Worm (Caenorhabditis elegans) whole organism, L2 larva: ENCODE data around the gene magu-4.

Experiments used
- C34F6.9 ChIP-seq: fragments of 150-350 bp; optimal IDR thresholded peaks from 2 replicates; lab custom pipeline; 2014; ENCODE audit warnings: missing biosample characterization, missing genetic modification characterization
- Y55F3AM.14 ChIP-seq: fragments of 200-800 bp; sonication (Bioruptor generic); optimal IDR thresholded peaks from 2 replicates; lab custom pipeline; 2018; ENCODE audit warnings: mild to moderate bottlenecking, missing genetic modification characterization, missing compliant biosample characterization
- ZK546.5 ChIP-seq: sonication (generic microtip); optimal IDR thresholded peaks from 2 replicates; lab custom pipeline; 2017; ENCODE audit warnings: missing biosample characterization, missing genetic modification characterization
- alr-1 ChIP-seq: fragments of 150-350 bp; optimal IDR thresholded peaks from 2 replicates; lab custom pipeline; 2014; ENCODE audit warnings: missing biosample characterization, missing genetic modification characterization
- aly-2 ChIP-seq: fragments of 150-350 bp; optimal IDR thresholded peaks from 2 replicates; lab custom pipeline; 2014; ENCODE audit warnings: missing biosample characterization, missing genetic modification characterization
- ama-1 ChIP-seq: fragments of 150-350 bp; optimal IDR thresholded peaks from 2 replicates; lab custom pipeline; 2018; ENCODE audit warnings: inconsistent platforms
- blmp-1 ChIP-seq: sonication (generic microtip); optimal IDR thresholded peaks from 2 replicates; lab custom pipeline; 2017; ENCODE audit warnings: missing genetic modification characterization, mild to moderate bottlenecking, missing compliant biosample characterization, antibody characterized with exemption, moderate library complexity; ENCODE audit not compliant: insufficient read depth
- ceh-16 ChIP-seq: fragments of 150-350 bp; optimal IDR thresholded peaks from 2 replicates; lab custom pipeline; 2014; ENCODE audit warnings: missing biosample characterization, missing genetic modification characterization
- ceh-82 ChIP-seq: fragments of 150-350 bp; optimal IDR thresholded peaks from 2 replicates; lab custom pipeline; 2014; ENCODE audit warnings: missing biosample characterization, missing genetic modification characterization
- crh-2 ChIP-seq: sonication (generic microtip); optimal IDR thresholded peaks from 2 replicates; lab custom pipeline; 2017; ENCODE audit warnings: missing biosample characterization, missing genetic modification characterization
- egl-27 ChIP-seq: sonication (generic microtip); optimal IDR thresholded peaks from 3 replicates; lab custom pipeline; 2017; ENCODE audit warnings: missing biosample characterization, missing genetic modification reagents, missing genetic modification characterization
- elt-1 ChIP-seq: fragments of 150-350 bp; optimal IDR thresholded peaks from 2 replicates; lab custom pipeline; 2014; ENCODE audit warnings: missing biosample characterization, missing genetic modification characterization
- elt-3 ChIP-seq: sonication (generic microtip); optimal IDR thresholded peaks from 2 replicates; lab custom pipeline; 2017; ENCODE audit warnings: missing biosample characterization, missing genetic modification characterization
- fos-1 ChIP-seq: fragments of 150-350 bp; optimal IDR thresholded peaks from 2 replicates; lab custom pipeline; 2014; ENCODE audit warnings: missing biosample characterization, missing genetic modification characterization
- gmeb-1 ChIP-seq: fragments of 150-350 bp; optimal IDR thresholded peaks from 2 replicates; lab custom pipeline; 2014; ENCODE audit warnings: missing biosample characterization, missing genetic modification characterization
- lin-11 ChIP-seq: fragments of 150-350 bp; sonication (generic microtip); optimal IDR thresholded peaks from 2 replicates; lab custom pipeline; 2014; ENCODE audit warnings: missing biosample characterization, missing genetic modification characterization, inconsistent platforms, mixed read lengths
- lin-13 ChIP-seq: fragments of 150-350 bp; optimal IDR thresholded peaks from 2 replicates; lab custom pipeline; 2014; ENCODE audit warnings: missing biosample characterization, missing genetic modification reagents, missing genetic modification characterization
- lin-39 ChIP-seq: fragments of 150-350 bp; optimal IDR thresholded peaks from 2 replicates; lab custom pipeline; 2014; ENCODE audit warnings: missing biosample characterization, missing genetic modification reagents, missing genetic modification characterization
- lsy-2 ChIP-seq, 2 experiments: fragments of 150-350 bp in 1 of 2; sonication (generic microtip) in 1 of 2; optimal IDR thresholded peaks; 2 replicates each; lab custom pipeline; 2014 to 2017; ENCODE audit warnings: missing biosample characterization in 2 of 2, missing genetic modification characterization in 2 of 2
- mab-5 ChIP-seq: fragments of 150-350 bp; optimal IDR thresholded peaks from 2 replicates; lab custom pipeline; 2014; ENCODE audit warnings: missing biosample characterization, missing genetic modification characterization
- mbf-1 ChIP-seq: sonication (generic microtip); optimal IDR thresholded peaks from 2 replicates; lab custom pipeline; 2017; ENCODE audit warnings: missing biosample characterization, missing genetic modification characterization
- mdl-1 ChIP-seq, 2 experiments: fragments of 150-350 bp in 1 of 2; sonication (generic microtip) in 1 of 2; optimal IDR thresholded peaks; 2 replicates each; lab custom pipeline; 2017; ENCODE audit warnings: missing biosample characterization in 2 of 2, missing genetic modification characterization in 2 of 2
- nhr-10 ChIP-seq: sonication (generic microtip); optimal IDR thresholded peaks from 2 replicates; lab custom pipeline; 2017; ENCODE audit warnings: missing biosample characterization, missing genetic modification characterization
- nhr-12 ChIP-seq: fragments of 150-350 bp; optimal IDR thresholded peaks from 2 replicates; lab custom pipeline; 2014; ENCODE audit warnings: missing biosample characterization, missing genetic modification characterization
- nhr-129 ChIP-seq: fragments of 150-350 bp; optimal IDR thresholded peaks from 2 replicates; lab custom pipeline; 2014; ENCODE audit warnings: missing biosample characterization, missing genetic modification characterization
- nhr-21 ChIP-seq: fragments of 150-350 bp; optimal IDR thresholded peaks from 2 replicates; lab custom pipeline; 2014; ENCODE audit warnings: missing biosample characterization, missing genetic modification characterization
- nhr-23 ChIP-seq: fragments of 150-350 bp; optimal IDR thresholded peaks from 2 replicates; lab custom pipeline; 2014; ENCODE audit warnings: missing biosample characterization, missing genetic modification reagents, missing genetic modification characterization
- nhr-237 ChIP-seq: fragments of 150-350 bp; optimal IDR thresholded peaks from 2 replicates; lab custom pipeline; 2014; ENCODE audit warnings: missing biosample characterization, missing genetic modification characterization
- nhr-25 ChIP-seq: fragments of 150-350 bp; sonication (generic microtip); optimal IDR thresholded peaks from 3 replicates; lab custom pipeline; 2014; ENCODE audit warnings: missing biosample characterization, missing genetic modification characterization
- nhr-6 ChIP-seq: fragments of 150-350 bp; optimal IDR thresholded peaks from 2 replicates; lab custom pipeline; 2014; ENCODE audit warnings: missing biosample characterization, missing genetic modification characterization
- nhr-77 ChIP-seq: fragments of 150-350 bp; optimal IDR thresholded peaks from 2 replicates; lab custom pipeline; 2014; ENCODE audit warnings: missing biosample characterization, missing genetic modification characterization
- peb-1 ChIP-seq: fragments of 150-350 bp; optimal IDR thresholded peaks from 2 replicates; lab custom pipeline; 2014; ENCODE audit warnings: missing biosample characterization, missing genetic modification characterization
- sem-4 ChIP-seq: fragments of 150-350 bp; optimal IDR thresholded peaks from 2 replicates; lab custom pipeline; 2014; ENCODE audit warnings: missing biosample characterization, missing genetic modification reagents, missing genetic modification characterization
- skn-1 ChIP-seq: sonication (generic microtip); optimal IDR thresholded peaks from 2 replicates; lab custom pipeline; 2017; ENCODE audit warnings: missing biosample characterization, missing genetic modification characterization
- unc-55 ChIP-seq: fragments of 150-350 bp; sonication (generic microtip); optimal IDR thresholded peaks from 3 replicates; lab custom pipeline; 2014; ENCODE audit warnings: missing biosample characterization, missing genetic modification reagents, missing genetic modification characterization
- unc-62 ChIP-seq: fragments of 150-350 bp; optimal IDR thresholded peaks from 2 replicates; lab custom pipeline; 2014; ENCODE audit warnings: missing biosample characterization, missing genetic modification reagents, missing genetic modification characterization
- zag-1 ChIP-seq: fragments of 150-350 bp; optimal IDR thresholded peaks from 2 replicates; lab custom pipeline; 2014; ENCODE audit warnings: missing biosample characterization, missing genetic modification characterization
- ztf-4 ChIP-seq: fragments of 150-350 bp; optimal IDR thresholded peaks from 2 replicates; lab custom pipeline; 2014; ENCODE audit warnings: missing biosample characterization, missing genetic modification characterization

The magu-4 gene

DNA sequence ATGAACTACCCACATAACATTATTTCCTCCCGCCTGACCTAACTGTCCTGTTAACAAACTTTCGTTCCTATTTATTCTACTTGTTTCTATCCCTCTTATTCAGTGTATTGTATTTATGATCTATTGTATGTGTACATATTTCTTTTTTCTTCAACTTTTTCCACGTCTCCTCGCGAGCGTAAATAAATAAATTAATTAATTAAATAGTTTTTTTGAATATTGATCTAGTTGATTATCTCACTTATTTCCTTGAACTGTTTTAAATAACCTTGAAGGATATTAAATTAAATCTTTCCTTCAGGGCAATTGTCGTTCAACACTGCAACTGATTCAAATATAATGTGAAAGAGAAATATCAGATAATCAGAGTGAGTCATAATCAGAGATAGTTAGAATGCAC lies 33.3 kb downstream of the magu-4 start, which contains the start of gene frk-1:
Gene frk-1, plus strand, starts transcription at position 301 of the 400 bp plus-strand sequence.
- TF ChIP-seq alr-1 (tag; lab: Kevin White, UChicago) (no peak), nhr-23 (tag; lab: Kevin White, UChicago) (no peak), skn-1 (tag; lab: Kevin White, UChicago) (no peak), mbf-1 (tag; lab: Kevin White, UChicago) (no peak), crh-2 (tag; lab: Kevin White, UChicago) (no peak), sem-4 (tag; lab: Kevin White, UChicago) (no peak), Y55F3AM.14 (GFP tag; lab: Kevin White, UChicago) (no peak), nhr-21 (tag; lab: Kevin White, UChicago) (no peak), elt-3 (no peak), egl-27 (tag; lab: Kevin White, UChicago) (no peak), ZK546.5 (tag; lab: Kevin White, UChicago) (no peak)

ce11 chrIV:10046005-10046404 lies 36.5 kb downstream of the magu-4 start:
- TF ChIP-seq unc-55 (peak; percentile 54), nhr-129 (tag; lab: Kevin White, UChicago) (peak; percentile 10), nhr-237 (tag; lab: Kevin White, UChicago) (no peak), unc-62 (GFP tag; lab: Kevin White, UChicago) (no peak), ama-1 (lab: Kevin White, UChicago) (no peak), ztf-4 (tag; lab: Kevin White, UChicago) (no peak)

ce11 chrIV:10047108-10047507 lies 37.6 kb downstream of the magu-4 start, which contains the start of gene T04B2.3:
T04B2.3 (plus strand) TSS chrIV:10047408.
- no peak for TF ChIP-seq peb-1
- no peak for TF ChIP-seq nhr-6 (tag; lab: Kevin White, UChicago)
- no peak for TF ChIP-seq ama-1 (lab: Kevin White, UChicago)
- no peak for TF ChIP-seq ceh-16 (tag; lab: Kevin White, UChicago)
- no peak for TF ChIP-seq ceh-82
- no peak for TF ChIP-seq unc-55
- no peak for TF ChIP-seq lin-39 (tag; lab: Kevin White, UChicago)
- TF ChIP-seq nhr-25 (tag; lab: Kevin White, UChicago), result no peak
- no peak for TF ChIP-seq zag-1
- no peak for TF ChIP-seq egl-27 (tag; lab: Kevin White, UChicago)
- no peak for TF ChIP-seq lsy-2 (tag; optimal IDR thresholded peaks at IDR 0.05; lab: Kevin White, UChicago)
- TF ChIP-seq nhr-12 (tag; lab: Kevin White, UChicago), result no peak

- TF ChIP-seq nhr-129 (tag; lab: Kevin White, UChicago) (peak; percentile 27), fos-1 (tag; lab: Kevin White, UChicago) (no peak)
Measured at ce11 chrIV:10048268-10048667, 38.7 kb downstream of the magu-4 start.

- TF ChIP-seq lin-13 (GFP tag; lab: Kevin White, UChicago), result no peak
- TF ChIP-seq lin-39 (tag; lab: Kevin White, UChicago), result no peak
- TF ChIP-seq ceh-16 (tag; lab: Kevin White, UChicago), result no peak
- no peak for TF ChIP-seq gmeb-1 (tag; lab: Kevin White, UChicago)
- no peak for TF ChIP-seq ZK546.5 (tag; lab: Kevin White, UChicago)
- TF ChIP-seq nhr-12 (tag; lab: Kevin White, UChicago), result no peak
- TF ChIP-seq mab-5, result no peak
- TF ChIP-seq elt-3, result no peak
- no peak for TF ChIP-seq nhr-77 (tag; lab: Kevin White, UChicago)
- TF ChIP-seq Y55F3AM.14 (GFP tag; lab: Kevin White, UChicago), result no peak
- TF ChIP-seq lin-11 (tag; lab: Kevin White, UChicago), result no peak
- TF ChIP-seq blmp-1, result no peak
- no peak for TF ChIP-seq unc-62 (GFP tag; lab: Kevin White, UChicago)
- TF ChIP-seq crh-2 (tag; lab: Kevin White, UChicago), result no peak
- TF ChIP-seq, all 48 proteins: peak for 0
Measured at ce11 chrIV:10051088-10051487, 41.5 kb downstream of the magu-4 start, which contains the start of gene T04B2.8. T04B2.8 (minus strand) TSS chrIV:10051188.

DNA sequence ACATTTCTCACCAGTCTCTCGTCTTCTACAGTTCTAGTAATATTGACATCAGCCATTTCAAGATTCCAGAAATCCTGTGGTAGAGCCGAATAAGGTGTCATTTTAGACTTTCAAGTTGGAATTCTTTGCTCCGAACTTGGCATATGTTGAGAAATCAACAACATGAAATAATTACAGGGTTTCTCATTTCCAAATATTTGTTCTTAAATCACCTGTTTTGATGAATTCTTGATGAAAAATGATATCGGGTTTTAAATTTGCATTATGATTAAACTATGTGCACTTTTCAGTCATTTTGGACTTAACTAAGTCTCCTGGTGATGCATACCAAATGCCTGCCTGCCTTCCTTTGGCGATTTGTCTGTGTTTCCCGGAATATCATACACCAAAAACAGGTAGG lies 44.0 kb downstream of the magu-4 start, which contains the start of gene srv-12:
Gene srv-12, minus strand, starts transcription at position 101 of the 400 bp plus-strand sequence.
- TF ChIP-seq egl-27 (tag; lab: Kevin White, UChicago), result no peak
- no peak for TF ChIP-seq nhr-21 (tag; lab: Kevin White, UChicago)
- TF ChIP-seq Y55F3AM.14 (GFP tag; lab: Kevin White, UChicago), result no peak
- TF ChIP-seq lin-39 (tag; lab: Kevin White, UChicago), result no peak
- TF ChIP-seq sem-4 (tag; lab: Kevin White, UChicago), result no peak
- TF ChIP-seq nhr-237 (tag; lab: Kevin White, UChicago), result no peak
- TF ChIP-seq alr-1 (tag; lab: Kevin White, UChicago), result no peak
- no peak for TF ChIP-seq ceh-16 (tag; lab: Kevin White, UChicago)
- TF ChIP-seq mab-5, result no peak
- no peak for TF ChIP-seq elt-1 (tag; lab: Kevin White, UChicago)
- TF ChIP-seq skn-1 (tag; lab: Kevin White, UChicago), result no peak
- TF ChIP-seq lin-13 (GFP tag; lab: Kevin White, UChicago), result no peak
- TF ChIP-seq ZK546.5 (tag; lab: Kevin White, UChicago), result no peak
- TF ChIP-seq C34F6.9 (tag; lab: Kevin White, UChicago), result no peak
- no peak for TF ChIP-seq mdl-1 (tag; optimal IDR thresholded peaks at IDR 0.05; lab: Kevin White, UChicago)
- TF ChIP-seq nhr-10 (tag; lab: Kevin White, UChicago), result no peak
- TF ChIP-seq nhr-23 (tag; lab: Kevin White, UChicago), result no peak
- no peak for TF ChIP-seq aly-2 (tag; lab: Kevin White, UChicago)
- TF ChIP-seq, all 48 proteins: peak for 0
